Fruit fly (Drosophila melanogaster): ENCODE measurements around the gene CG7017.

DNA sequence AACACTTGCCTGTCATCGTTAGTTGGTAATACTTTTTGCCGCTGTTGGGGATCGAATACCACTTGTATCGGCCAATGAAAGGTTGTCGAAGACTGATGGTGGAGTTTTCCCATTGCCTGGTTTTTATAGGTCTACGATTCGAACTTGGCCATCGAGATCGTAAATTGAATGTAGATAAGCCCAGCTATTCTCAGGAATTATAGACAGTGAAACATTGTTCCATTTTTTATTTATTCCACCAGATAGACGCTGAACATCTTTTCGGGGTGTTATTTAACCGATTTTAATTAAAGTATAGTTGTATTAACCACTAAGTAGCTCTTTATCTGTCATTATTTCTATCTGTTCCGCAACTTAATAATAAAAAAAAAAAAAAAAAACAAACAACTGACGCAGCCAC, 8.3 kb downstream of the CG7017 start, which contains the start of gene CG7298:
- TF ChIP-seq pad (GFP tag; optimal IDR thresholded peaks at IDR 0.05) (no peak), cnc (optimal IDR thresholded peaks at IDR 0.05) (no peak), CG7045 (GFP tag; optimal IDR thresholded peaks at IDR 0.05) (no peak), Clk (GFP tag; optimal IDR thresholded peaks at IDR 0.05) (no peak), CG5204 (GFP tag; optimal IDR thresholded peaks at IDR 0.05) (no peak), Mnt (GFP tag; optimal IDR thresholded peaks at IDR 0.05) (no peak), kay (GFP tag; ENCODE audit: borderline replicate concordance) (no peak), ovo (GFP tag; optimal IDR thresholded peaks at IDR 0.05) (no peak), CG14711 (tag; optimal IDR thresholded peaks at IDR 0.05) (no peak), Hr96 (GFP tag; optimal IDR thresholded peaks at IDR 0.05) (no peak), Crg-1 (GFP tag; optimal IDR thresholded peaks at IDR 0.05) (no peak), CG11617 (GFP tag; optimal IDR thresholded peaks at IDR 0.05) (no peak), CG7101 (tag; optimal IDR thresholded peaks at IDR 0.05) (no peak), CG1620 (GFP tag; optimal IDR thresholded peaks at IDR 0.05) (no peak)

Measured in whole organism, adult.